Worm (Caenorhabditis elegans): Measurements from ENCODE around the gene sao-1.

DNA sequence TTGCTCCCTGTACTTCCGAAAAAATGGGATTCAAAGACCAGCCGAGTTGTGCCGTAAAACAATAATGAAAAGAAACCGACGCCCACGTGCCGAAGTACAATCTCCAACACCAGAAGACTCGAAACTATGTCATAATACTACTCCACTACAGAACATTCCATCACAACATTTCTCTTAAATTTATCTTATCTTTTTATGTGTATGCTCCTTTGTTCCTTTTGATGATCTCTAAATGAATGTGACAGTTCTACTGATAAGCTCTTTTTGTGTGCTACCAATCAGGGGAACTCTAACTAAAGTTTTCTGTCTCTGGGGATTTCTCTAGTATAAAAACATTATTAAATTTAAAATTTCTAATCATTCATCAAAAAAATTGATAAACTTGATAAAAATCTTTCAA, 23.1 kb downstream of the sao-1 start:
- TF ChIP-seq him-1 (tag; optimal IDR thresholded peaks at IDR 0.05) = no peak
- TF ChIP-seq W03F9.2 (tag; optimal IDR thresholded peaks at IDR 0.05) = no peak
